Worm (Caenorhabditis elegans) whole organism, early embryonic: Measurements from ENCODE around the gene rpn-12.

Source experiments
- F13C5.2 ChIP-seq: sonication (generic microtip); optimal IDR thresholded peaks from 2 replicates; lab custom pipeline; 2017; ENCODE audit warnings: mild to moderate bottlenecking, missing genetic modification characterization, inconsistent platforms, missing compliant biosample characterization
- ama-1 ChIP-seq: fragments of 150-350 bp; optimal IDR thresholded peaks from 2 replicates; lab custom pipeline; 2014
- hnd-1 ChIP-seq: sonication (generic microtip); optimal IDR thresholded peaks from 2 replicates; lab custom pipeline; 2016; ENCODE audit warnings: missing genetic modification characterization, missing compliant biosample characterization
- sea-1 ChIP-seq: fragments of 200-800 bp; sonication (Bioruptor generic); conservative IDR thresholded peaks from 2 replicates; pipeline ENCODE4 v1.3.6; 2022; ENCODE audit warnings: missing genetic modification characterization, missing compliant biosample characterization
- tbx-11 ChIP-seq: fragments of 200-800 bp; sonication (Bioruptor generic); IDR thresholded peaks from 2 replicates; pipeline ENCODE4 v1.3.6; 2022; ENCODE audit warnings: missing genetic modification characterization, missing compliant biosample characterization
- tbx-37 ChIP-seq: fragments of 200-800 bp; sonication (Bioruptor generic); conservative IDR thresholded peaks from 2 replicates; pipeline ENCODE4 v1.3.6; 2022; ENCODE audit warnings: missing genetic modification reagents, missing genetic modification characterization, missing compliant biosample characterization

DNA sequence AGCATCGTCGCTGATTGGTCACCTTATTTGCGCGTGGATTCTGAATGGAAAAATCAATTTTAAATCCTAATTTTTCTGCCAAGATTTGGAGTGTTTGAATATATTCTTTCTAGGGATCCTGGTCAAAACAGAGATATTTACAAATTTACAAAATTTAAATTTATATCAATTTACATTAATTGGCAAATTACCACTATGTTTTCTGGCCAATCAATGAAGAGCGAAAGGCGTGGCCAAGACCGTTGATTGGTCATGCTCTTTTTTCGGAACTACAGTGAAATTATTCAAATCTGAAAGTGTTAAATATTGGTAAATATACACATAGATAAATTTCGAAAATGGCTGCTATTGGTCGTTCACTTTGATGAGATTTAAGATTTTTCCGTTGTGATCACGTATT is 10.2 kb upstream of the rpn-12 start:
- TF ChIP-seq F13C5.2 (tag; lab: Kevin White, UChicago) = no peak
- no peak for TF ChIP-seq hnd-1 (tag; lab: Kevin White, UChicago)
- no peak for TF ChIP-seq tbx-37 (GFP tag; lab: Robert Waterston, UW)
- TF ChIP-seq ama-1 (lab: Kevin White, UChicago) = no peak
- TF ChIP-seq sea-1 (GFP tag; lab: Robert Waterston, UW) = no peak
- no peak for TF ChIP-seq tbx-11 (GFP tag; lab: Robert Waterston, UW)
